Worm (Caenorhabditis elegans) whole organism, L4 larva: ENCODE results near the gene sra-7.

ENCODE experiments used
- D1046.2 ChIP-seq: fragments of 200-800 bp; sonication (Bioruptor generic); IDR thresholded peaks from 2 replicates; pipeline ENCODE4 v1.3.6; 2022; ENCODE audit warnings: missing genetic modification characterization, missing compliant biosample characterization
- R02D3.7 ChIP-seq: fragments of 150-350 bp; sonication (generic microtip); optimal IDR thresholded peaks from 3 replicates; lab custom pipeline; 2014; ENCODE audit warnings: missing biosample characterization, missing genetic modification characterization
- T20F7.1 ChIP-seq: fragments of 200-800 bp; sonication (Bioruptor generic); optimal IDR thresholded peaks from 2 replicates; lab custom pipeline; 2018; ENCODE audit warnings: mild to moderate bottlenecking, missing genetic modification characterization, missing compliant biosample characterization
- T26A8.4 ChIP-seq: fragments of 200-800 bp; sonication (Bioruptor generic); IDR thresholded peaks from 2 replicates; pipeline ENCODE4 v1.3.6; 2022; ENCODE audit warnings: missing genetic modification characterization, missing compliant biosample characterization
- Y48G9A.11 ChIP-seq: fragments of 200-800 bp; sonication (Bioruptor generic); IDR thresholded peaks from 2 replicates; pipeline ENCODE4 v1.3.6; 2022; ENCODE audit warnings: missing genetic modification reagents, missing genetic modification characterization, missing compliant biosample characterization
- Y5F2A.4 ChIP-seq: fragments of 200-800 bp; sonication (Bioruptor generic); optimal IDR thresholded peaks from 2 replicates; lab custom pipeline; 2018; ENCODE audit warnings: mild to moderate bottlenecking, missing genetic modification characterization, missing compliant biosample characterization
- ZK337.2 ChIP-seq: fragments of 200-800 bp; sonication (Bioruptor generic); IDR thresholded peaks from 2 replicates; pipeline ENCODE4 v1.3.6; 2022; ENCODE audit warnings: missing genetic modification reagents, missing genetic modification characterization, missing compliant biosample characterization
- ZK546.5 ChIP-seq, 2 experiments: sonication (generic microtip); optimal IDR thresholded peaks; 2 replicates each; lab custom pipeline; 2017; ENCODE audit warnings: missing biosample characterization in 2 of 2, missing genetic modification characterization in 2 of 2
- aha-1 ChIP-seq: fragments of 150-350 bp; peaks from one replicate; lab custom pipeline; 2014; ENCODE audit warnings: missing biosample characterization, missing genetic modification characterization
- aly-2 ChIP-seq: sonication (generic microtip); optimal IDR thresholded peaks from 2 replicates; lab custom pipeline; 2018; ENCODE audit warnings: missing biosample characterization, missing genetic modification characterization
- ama-1 ChIP-seq: fragments of 150-350 bp; optimal IDR thresholded peaks from 2 replicates; lab custom pipeline; 2014; ENCODE audit warnings: inconsistent platforms, mixed read lengths
- ceh-82 ChIP-seq: sonication (generic microtip); optimal IDR thresholded peaks from 2 replicates; lab custom pipeline; 2017; ENCODE audit warnings: missing biosample characterization, missing genetic modification characterization
- ces-1 ChIP-seq: fragments of 150-350 bp; sonication (generic microtip); optimal IDR thresholded peaks from 4 replicates; lab custom pipeline; 2014; ENCODE audit warnings: missing biosample characterization, missing genetic modification reagents, missing genetic modification characterization
- daf-12 ChIP-seq: fragments of 150-350 bp; optimal IDR thresholded peaks from 2 replicates; lab custom pipeline; 2014; ENCODE audit warnings: missing biosample characterization, missing genetic modification reagents, missing genetic modification characterization
- daf-8 ChIP-seq: fragments of 200-800 bp; sonication (Bioruptor generic); IDR thresholded peaks from 2 replicates; pipeline ENCODE4 v1.3.6; 2022; ENCODE audit warnings: missing genetic modification characterization, missing compliant biosample characterization
- dpl-1 ChIP-seq: fragments of 150-350 bp; optimal IDR thresholded peaks from 2 replicates; lab custom pipeline; 2014; ENCODE audit warnings: missing biosample characterization, missing genetic modification reagents, missing genetic modification characterization
- duxl-1 ChIP-seq: sonication (generic microtip); optimal IDR thresholded peaks from 2 replicates; lab custom pipeline; 2016; ENCODE audit warnings: mild to moderate bottlenecking, missing genetic modification characterization, moderate library complexity, missing compliant biosample characterization; ENCODE audit not compliant: poor library complexity
- fkh-10 ChIP-seq: fragments of 150-350 bp; optimal IDR thresholded peaks from 2 replicates; lab custom pipeline; 2014; ENCODE audit warnings: missing biosample characterization, missing genetic modification reagents, missing genetic modification characterization
- fos-1 ChIP-seq: fragments of 150-350 bp; optimal IDR thresholded peaks from 2 replicates; lab custom pipeline; 2014; ENCODE audit warnings: missing biosample characterization, missing genetic modification characterization
- gei-8 ChIP-seq: fragments of 200-800 bp; sonication (Bioruptor generic); optimal IDR thresholded peaks from 2 replicates; lab custom pipeline; 2018; ENCODE audit warnings: mild to moderate bottlenecking, missing genetic modification characterization, missing compliant biosample characterization
- hlh-11 ChIP-seq: fragments of 200-800 bp; sonication (Bioruptor generic); optimal IDR thresholded peaks from 2 replicates; lab custom pipeline; 2018; ENCODE audit warnings: mild to moderate bottlenecking, missing genetic modification characterization, missing compliant biosample characterization
- jun-1 ChIP-seq: fragments of 150-350 bp; optimal IDR thresholded peaks from 2 replicates; lab custom pipeline; 2014; ENCODE audit warnings: missing biosample characterization, missing genetic modification reagents, missing genetic modification characterization
- madf-5 ChIP-seq, 2 experiments: fragments of 200-800 bp; sonication (Bioruptor generic); IDR thresholded peaks; 2 replicates each; pipeline ENCODE4 v1.3.6; 2022; ENCODE audit warnings: missing compliant biosample characterization in 2 of 2, missing genetic modification characterization in 2 of 2
- mep-1 ChIP-seq: fragments of 150-350 bp; sonication (generic microtip); optimal IDR thresholded peaks from 3 replicates; lab custom pipeline; 2014; ENCODE audit warnings: missing biosample characterization, missing genetic modification characterization
- mes-2 ChIP-seq: sonication (generic microtip); optimal IDR thresholded peaks from 2 replicates; lab custom pipeline; 2016; ENCODE audit warnings: missing genotype, mild to moderate bottlenecking, missing genetic modification characterization, missing compliant biosample characterization; ENCODE audit not compliant: poor library complexity, severe bottlenecking
- mxl-2 ChIP-seq: fragments of 200-800 bp; sonication (Bioruptor generic); conservative IDR thresholded peaks from 2 replicates; pipeline ENCODE4 v1.3.6; 2022; ENCODE audit warnings: missing genetic modification reagents, missing genetic modification characterization, missing compliant biosample characterization
- nhr-41 ChIP-seq: fragments of 200-800 bp; sonication (Bioruptor generic); IDR thresholded peaks from 2 replicates; pipeline ENCODE4 v1.3.6; 2022; ENCODE audit warnings: missing genetic modification reagents, missing genetic modification characterization, missing compliant biosample characterization
- nhr-42 ChIP-seq: fragments of 200-800 bp; sonication (Bioruptor generic); IDR thresholded peaks from 2 replicates; pipeline ENCODE4 v1.3.6; 2022; ENCODE audit warnings: missing genetic modification characterization, missing compliant biosample characterization
- nhr-48 ChIP-seq: sonication (generic microtip); optimal IDR thresholded peaks from 2 replicates; lab custom pipeline; 2016; ENCODE audit warnings: mild to moderate bottlenecking, missing genetic modification characterization, missing compliant biosample characterization
- rbr-2 ChIP-seq: sonication (generic microtip); optimal IDR thresholded peaks from 2 replicates; lab custom pipeline; 2016; ENCODE audit warnings: missing genotype, missing genetic modification characterization, missing compliant biosample characterization
- spr-1 ChIP-seq: sonication (generic microtip); optimal IDR thresholded peaks from 2 replicates; lab custom pipeline; 2016; ENCODE audit warnings: mild to moderate bottlenecking, missing genetic modification characterization, missing compliant biosample characterization
- spr-3 ChIP-seq: fragments of 200-800 bp; sonication (Bioruptor generic); optimal IDR thresholded peaks from 2 replicates; lab custom pipeline; 2018; ENCODE audit warnings: mild to moderate bottlenecking, missing genetic modification characterization, missing compliant biosample characterization
- tag-97 ChIP-seq: fragments of 200-800 bp; sonication (Bioruptor generic); IDR thresholded peaks from 2 replicates; pipeline ENCODE4 v1.3.6; 2022; ENCODE audit warnings: missing genetic modification characterization, missing compliant biosample characterization
- tra-1 ChIP-seq: fragments of 200-800 bp; sonication (Bioruptor generic); IDR thresholded peaks from 2 replicates; pipeline ENCODE4 v1.3.6; 2022; ENCODE audit warnings: missing genetic modification reagents, missing genetic modification characterization, missing compliant biosample characterization
- unc-130 ChIP-seq: sonication (generic microtip); optimal IDR thresholded peaks from 2 replicates; lab custom pipeline; 2016; ENCODE audit warnings: missing genetic modification reagents, missing genetic modification characterization, missing compliant biosample characterization
- unc-62 ChIP-seq, 3 experiments: fragments of 150-350 bp in 1 of 3; sonication (generic microtip); optimal IDR thresholded peaks in 2 of 3; peaks in 1 of 3; 1 replicate in 1 of 3; 2 replicates in 2 of 3; lab custom pipeline; 2014 to 2017; ENCODE audit warnings: missing biosample characterization in 3 of 3, missing genetic modification characterization in 3 of 3, missing genetic modification reagents in 3 of 3, missing genotype in 1 of 3
- zip-11 ChIP-seq: fragments of 200-800 bp; sonication (Bioruptor generic); IDR thresholded peaks from 2 replicates; pipeline ENCODE4 v1.3.6; 2022; ENCODE audit warnings: missing genetic modification characterization, missing compliant biosample characterization
- ztf-7 ChIP-seq: fragments of 150-350 bp; optimal IDR thresholded peaks from 2 replicates; lab custom pipeline; 2014; ENCODE audit warnings: missing biosample characterization, missing genetic modification characterization

sra-7 gene

DNA sequence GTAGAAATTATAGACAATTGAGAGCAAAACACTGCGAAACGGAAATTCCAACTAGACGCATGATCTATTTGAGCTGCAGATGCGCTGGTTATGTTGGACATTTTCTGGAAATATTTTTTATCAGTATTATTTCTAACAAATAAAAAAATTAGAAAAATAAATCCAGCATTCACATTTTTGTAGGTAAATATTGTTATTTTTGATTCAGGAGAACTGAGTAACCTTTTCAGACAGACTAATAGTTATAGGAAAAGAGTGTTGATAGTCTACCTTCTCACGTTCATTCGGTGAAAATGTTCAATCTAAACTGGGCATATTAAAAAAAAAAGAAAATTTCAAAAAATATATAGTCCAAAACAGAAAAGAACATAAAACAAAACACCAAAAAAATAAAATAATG is 22.9 kb upstream of the sra-7 start, which contains the start of gene sra-1:
sra-1 (minus strand) TSS at position 101 of the 400 bp plus-strand sequence.
- no peak for TF ChIP-seq daf-12
- no peak for TF ChIP-seq R02D3.7 (tag; lab: Kevin White, UChicago)
- TF ChIP-seq T20F7.1 = no peak
- no peak for TF ChIP-seq ZK546.5 (tag; optimal IDR thresholded peaks at IDR 0.05; lab: Kevin White, UChicago)
- no peak for TF ChIP-seq jun-1 (tag; lab: Kevin White, UChicago)
- no peak for TF ChIP-seq zip-11
- TF ChIP-seq mes-2 (tag; lab: Kevin White, UChicago) = no peak
- TF ChIP-seq T26A8.4 (GFP tag; lab: Robert Waterston, UW) = no peak
- no peak for TF ChIP-seq aly-2 (tag; lab: Kevin White, UChicago)

DNA sequence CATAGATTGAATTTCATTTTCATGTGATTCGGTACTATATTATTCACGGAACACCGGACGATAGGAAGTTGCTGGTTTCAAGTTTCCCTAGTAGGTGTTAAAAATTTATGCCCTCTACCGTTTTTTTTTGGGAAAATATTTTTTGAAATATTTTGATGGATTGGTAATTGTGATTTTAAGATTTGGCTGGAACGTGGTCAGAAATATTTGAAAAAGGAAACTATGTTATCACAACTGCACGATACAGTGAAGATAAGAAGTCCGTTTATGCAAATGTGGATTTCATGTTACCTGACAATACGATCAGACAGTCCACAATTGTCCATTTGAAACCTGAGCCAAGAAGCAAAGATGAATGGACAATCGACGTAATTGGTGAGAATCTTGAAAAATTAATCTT is 21.5 kb upstream of the sra-7 start, which contains the start of gene AH6.17:
AH6.17 (plus strand) TSS at position 185 of the 400 bp plus-strand sequence.
- TF ChIP-seq hlh-11 (no peak), unc-62 (GFP tag; optimal IDR thresholded peaks at IDR 0.05 in 1 of 2; lab: Kevin White, UChicago) (peak in 1 of 2 experiments; percentile 74), unc-62 (tag; optimal IDR thresholded peaks at IDR 0.05; lab: Kevin White, UChicago) (no peak), aha-1 (tag; lab: Kevin White, UChicago) (peak; percentile 67)

DNA sequence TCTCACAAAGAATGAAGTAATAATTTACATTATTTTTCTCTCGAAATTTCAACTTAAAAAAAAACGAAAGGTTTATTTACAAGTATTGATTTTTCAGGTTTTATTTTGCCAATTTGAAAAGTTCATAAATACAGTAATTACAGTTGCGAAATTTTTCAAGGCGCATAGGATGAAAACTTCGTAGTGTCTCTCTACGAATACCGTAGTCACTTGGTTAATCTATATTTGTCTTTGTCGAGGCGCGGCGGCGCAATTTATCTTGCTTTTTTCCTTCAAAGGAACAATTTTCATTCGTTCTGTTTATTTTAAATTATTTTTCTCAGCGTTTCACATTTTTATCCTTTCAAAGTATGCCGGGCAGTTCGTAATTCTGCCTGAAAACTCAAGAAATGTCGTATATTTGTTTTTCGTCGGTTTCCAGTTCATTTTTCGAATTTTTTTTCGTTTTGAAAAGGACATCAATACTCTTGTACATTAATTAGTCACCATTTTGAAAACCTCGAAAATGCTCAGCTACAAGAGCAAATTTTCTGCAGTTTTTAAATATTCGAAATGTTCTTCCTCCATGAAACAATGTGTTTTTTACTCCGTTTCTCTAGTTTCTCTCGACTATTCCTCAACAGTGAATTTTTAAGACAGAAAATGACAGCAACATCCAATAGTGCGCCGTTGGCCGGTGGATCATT is 20.8 kb upstream of the sra-7 start, which contains the start of gene mex-6:
mex-6 (plus strand) TSS at position 636 of the 686 bp plus-strand sequence.
- TF ChIP-seq ztf-7 = no peak
- no peak for TF ChIP-seq mxl-2
- TF ChIP-seq gei-8 (GFP tag; lab: Kevin White, UChicago) = no peak
- TF ChIP-seq Y48G9A.11 (GFP tag; lab: Robert Waterston, UW) = peak; percentile 77
- TF ChIP-seq unc-130 (GFP tag; lab: Kevin White, UChicago) = peak; percentile 69
- no peak for TF ChIP-seq daf-8 (GFP tag; lab: Robert Waterston, UW)
- TF ChIP-seq hlh-11 = no peak
- TF ChIP-seq tag-97 (GFP tag; lab: Robert Waterston, UW) = no peak
- TF ChIP-seq nhr-48 (tag; lab: Kevin White, UChicago) = no peak
- no peak for TF ChIP-seq nhr-42 (GFP tag; lab: Robert Waterston, UW)
- TF ChIP-seq ama-1 (lab: Kevin White, UChicago) = no peak
- TF ChIP-seq D1046.2 (GFP tag; lab: Robert Waterston, UW) = no peak
- no peak for TF ChIP-seq ceh-82 (tag; lab: Kevin White, UChicago)
- no peak for TF ChIP-seq Y5F2A.4 (GFP tag; lab: Kevin White, UChicago)
- TF ChIP-seq fkh-10 (GFP tag; lab: Kevin White, UChicago) = no peak
- no peak for TF ChIP-seq madf-5 (GFP tag; IDR thresholded peaks at IDR 0.05; lab: Robert Waterston, UW)
- TF ChIP-seq, all 104 proteins: peak for 2

DNA sequence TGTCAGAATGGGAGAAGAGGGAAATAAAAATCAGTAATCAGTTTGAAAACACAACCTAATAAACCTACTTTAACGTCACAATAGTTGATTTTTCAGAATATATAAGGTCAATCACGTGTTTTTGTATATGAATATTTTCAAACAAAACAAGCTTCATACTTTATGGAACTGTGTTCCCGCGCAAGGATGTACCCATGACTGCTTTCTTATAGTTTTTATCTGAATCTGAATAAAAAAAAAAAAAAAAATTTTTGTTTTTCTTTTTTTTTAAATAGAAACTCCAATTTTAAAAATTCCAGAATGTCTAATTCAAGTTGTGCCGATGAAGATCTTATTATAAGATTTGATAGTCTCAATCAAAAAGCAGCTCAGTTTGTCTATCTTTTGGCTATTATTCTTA is 16.0 kb upstream of the sra-7 start, which contains the start of gene sra-2:
sra-2 (plus strand) TSS at position 301 of the 400 bp plus-strand sequence.
- no peak for TF ChIP-seq nhr-41 (GFP tag; lab: Robert Waterston, UW)
- no peak for TF ChIP-seq spr-3
- no peak for TF ChIP-seq mep-1 (tag; lab: Kevin White, UChicago)
- TF ChIP-seq ceh-82 (tag; lab: Kevin White, UChicago) = no peak
- TF ChIP-seq ZK337.2 (GFP tag; lab: Robert Waterston, UW) = no peak
- TF ChIP-seq ces-1 (GFP tag; lab: Kevin White, UChicago) = no peak
- no peak for TF ChIP-seq tra-1

DNA sequence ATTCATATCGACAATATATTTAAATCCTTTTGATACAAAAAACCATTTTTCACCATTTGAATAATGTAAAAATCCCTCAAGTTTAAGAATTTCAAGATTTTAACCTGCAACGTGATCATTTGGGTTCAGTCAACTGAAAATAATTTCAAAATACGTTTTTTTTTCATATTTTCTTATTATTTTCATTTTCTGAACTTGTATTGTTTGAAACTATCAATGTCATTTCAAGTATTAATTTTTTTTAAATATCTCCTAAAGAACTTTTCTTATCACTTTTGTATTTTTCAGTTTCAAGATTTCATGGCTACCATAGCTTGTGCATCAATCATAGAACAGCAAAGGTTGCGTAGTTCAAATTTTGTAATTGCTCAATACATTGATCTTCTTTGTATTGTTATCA is 12.5 kb upstream of the sra-7 start, which contains the start of gene sra-9:
sra-9 (plus strand) TSS at position 301 of the 400 bp plus-strand sequence.
- TF ChIP-seq fos-1 (tag; lab: Kevin White, UChicago) = no peak
- TF ChIP-seq aha-1 (tag; lab: Kevin White, UChicago) = peak; percentile 52
- no peak for TF ChIP-seq dpl-1
- TF ChIP-seq hlh-11 = no peak
- no peak for TF ChIP-seq nhr-42 (GFP tag; lab: Robert Waterston, UW)
- TF ChIP-seq duxl-1 = no peak
- TF ChIP-seq spr-1 (tag; lab: Kevin White, UChicago) = no peak
- TF ChIP-seq rbr-2 (tag; lab: Kevin White, UChicago) = no peak
